Worm (Caenorhabditis elegans): Measurements from ENCODE around the gene Y2H9A.6.

Gene Y2H9A.6

DNA sequence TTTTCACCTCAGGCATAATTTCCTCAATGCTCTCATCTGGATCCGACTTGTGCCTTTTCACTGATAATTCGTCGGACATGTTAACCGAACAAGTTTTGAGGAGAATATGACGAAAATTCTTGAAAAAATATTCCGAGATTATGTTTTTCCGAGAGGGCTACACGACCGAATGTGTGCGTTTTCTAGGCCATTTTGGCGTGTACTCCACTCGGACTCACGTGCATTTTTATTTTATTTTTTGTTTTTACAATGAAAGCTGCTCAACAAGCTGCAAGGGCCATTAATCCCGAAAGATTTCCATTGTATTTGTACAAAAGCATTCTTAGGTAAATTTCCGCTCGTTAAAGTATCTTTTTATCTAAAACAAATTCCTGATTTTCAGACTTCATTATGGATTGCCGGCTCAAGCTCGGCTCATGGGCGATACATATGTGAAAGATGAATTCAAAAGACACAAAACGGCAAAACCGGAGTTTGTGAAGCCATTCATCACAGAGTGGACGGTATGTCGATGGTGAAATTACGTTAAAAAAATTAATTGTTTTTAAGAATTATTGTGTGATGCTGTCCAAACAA is 24.6 kb downstream of the Y2H9A.6 start, which contains the start of the genes F25H9.6 and F25H9.7 (continued):
- TF ChIP-seq bed-1 (GFP tag; IDR thresholded peaks at IDR 0.05) (0 out of 2 replicates have a peak, but pooled peaks have one; percentile 37), ceh-91 (GFP tag; IDR thresholded peaks at IDR 0.05) (peak; percentile 51; the same call in 1 of the 2 replicates), rcor-1 (GFP tag; IDR thresholded peaks at IDR 0.05) (peak; percentile 73), T26A5.8 (tag; optimal IDR thresholded peaks at IDR 0.05) (no peak), repo-1 (tag; optimal IDR thresholded peaks at IDR 0.05) (peak; percentile 58), dpff-1 (tag; optimal IDR thresholded peaks at IDR 0.05) (no peak), hlh-12 (tag; optimal IDR thresholded peaks at IDR 0.05) (no peak), nhr-27 (tag; optimal IDR thresholded peaks at IDR 0.05) (peak; percentile 46), Y67H2A.10 (GFP tag; conservative IDR thresholded peaks at IDR 0.05) (0 out of 2 replicates have a peak, but pooled peaks have one; percentile 45), rec-8 (tag; optimal IDR thresholded peaks at IDR 0.05) (peak; percentile 31 to 92), F55B11.4 (tag; optimal IDR thresholded peaks at IDR 0.05; ENCODE audit: borderline replicate concordance, insufficient read depth) (no peak), ceh-100 (GFP tag; IDR thresholded peaks at IDR 0.05) (peak; percentile 79), B0261.1 (tag; optimal IDR thresholded peaks at IDR 0.05) (peak; percentile 11), somi-1 (GFP tag; optimal IDR thresholded peaks at IDR 0.05) (peak; percentile 53), attf-6 (GFP tag; IDR thresholded peaks at IDR 0.05) (peak; percentile 66), pbrm-1 (GFP tag; IDR thresholded peaks at IDR 0.05) (peak; percentile 70; the same call in 1 of the 2 replicates), die-1 (tag; optimal IDR thresholded peaks at IDR 0.05) (no peak), F37B4.10 (GFP tag; IDR thresholded peaks at IDR 0.05) (no peak), madf-6 (GFP tag; IDR thresholded peaks at IDR 0.05) (peak; percentile 79), F10E7.11 (tag; optimal IDR thresholded peaks at IDR 0.05) (peak; percentile 22), F57C9.4 (tag; optimal IDR thresholded peaks at IDR 0.05) (peak; percentile 24), cebp-1 (GFP tag; IDR thresholded peaks at IDR 0.05) (peak; percentile 25; the same call in 1 of the 2 replicates), cebp-1 (tag; optimal IDR thresholded peaks at IDR 0.05) (peak; percentile 62), F52B5.7 (tag; optimal IDR thresholded peaks at IDR 0.05) (no peak), let-526 (GFP tag; IDR thresholded peaks at IDR 0.05) (peak; percentile 77), hmg-1.2 (GFP tag; IDR thresholded peaks at IDR 0.05) (0 out of 2 replicates have a peak, but pooled peaks have one; percentile 29), snpc-3.4 (tag; optimal IDR thresholded peaks at IDR 0.05) (peak; percentile 51), ccch-3 (GFP tag; optimal IDR thresholded peaks at IDR 0.05) (peak; percentile 99), ztf-6 (GFP tag; IDR thresholded peaks at IDR 0.05) (no peak), dox-1 (GFP tag; IDR thresholded peaks at IDR 0.05) (peak; percentile 88; the same call in 1 of the 2 replicates), F23B12.7 (tag; optimal IDR thresholded peaks at IDR 0.05; ENCODE audit: insufficient read depth) (peak; percentile 16), hmg-20 (GFP tag; IDR thresholded peaks at IDR 0.05) (peak; percentile 82)

- no peak for TF ChIP-seq ZK185.1 (tag; optimal IDR thresholded peaks at IDR 0.05; ENCODE audit: poor library complexity, severe bottlenecking)
- no peak for TF ChIP-seq rpc-1 (optimal IDR thresholded peaks at IDR 0.05)
- no peak for TF ChIP-seq rpc-1 (tag; optimal IDR thresholded peaks at IDR 0.05)
- TF ChIP-seq lsy-27 (tag; optimal IDR thresholded peaks at IDR 0.05; ENCODE audit: borderline replicate concordance, insufficient read depth), result no peak
- no peak for TF ChIP-seq ztf-3 (GFP tag; optimal IDR thresholded peaks at IDR 0.05)
- no peak for TF ChIP-seq let-607 (tag; optimal IDR thresholded peaks at IDR 0.05)
- no peak for TF ChIP-seq sptf-2 (GFP tag; optimal IDR thresholded peaks at IDR 0.05)
- no peak for TF ChIP-seq F10E7.11 (tag; optimal IDR thresholded peaks at IDR 0.05)
- TF ChIP-seq ztf-26 (tag; optimal IDR thresholded peaks at IDR 0.05), result no peak
- TF ChIP-seq ets-4 (GFP tag; optimal IDR thresholded peaks at IDR 0.05), result no peak
- TF ChIP-seq nfya-2 (GFP tag; IDR thresholded peaks at IDR 0.05), result no peak
- TF ChIP-seq cebp-2 (GFP tag; IDR thresholded peaks at IDR 0.05), result no peak
- no peak for TF ChIP-seq die-1 (tag; optimal IDR thresholded peaks at IDR 0.05)
- TF ChIP-seq zim-3 (tag; optimal IDR thresholded peaks at IDR 0.05), result no peak
- no peak for TF ChIP-seq nhr-90 (tag; optimal IDR thresholded peaks at IDR 0.05)
Measured at ce11 chrV:13472062-13472461, 28.4 kb downstream of the Y2H9A.6 start.

All from whole organism, young adult.